Fruit fly (Drosophila melanogaster) whole organism, adult: ENCODE measurements around the gene Lcp65Ac.

Experiments used
- CG11617 ChIP-seq: fragments of 200-800 bp; sonication (Bioruptor generic); optimal IDR thresholded peaks from 2 replicates; lab custom pipeline; 2017; ENCODE audit warnings: mild to moderate bottlenecking, missing biosample characterization, missing genetic modification reagents, missing genetic modification characterization
- CG12768 ChIP-seq: fragments of 200-800 bp; sonication (Bioruptor generic); optimal IDR thresholded peaks from 2 replicates; lab custom pipeline; 2017; ENCODE audit warnings: missing biosample characterization, missing genetic modification characterization, mild to moderate bottlenecking, moderate library complexity, missing genetic modification reagents
- CG14711 ChIP-seq: fragments of 200-800 bp; sonication (Bioruptor generic); optimal IDR thresholded peaks from 2 replicates; lab custom pipeline; 2018; ENCODE audit warnings: missing biosample characterization, mild to moderate bottlenecking, missing genetic modification characterization, moderate library complexity
- CG1620 ChIP-seq: fragments of 200-800 bp; sonication (Bioruptor generic); optimal IDR thresholded peaks from 2 replicates; lab custom pipeline; 2016; ENCODE audit warnings: missing biosample characterization, missing genetic modification characterization
- CG33017 ChIP-seq: fragments of 200-800 bp; sonication (Bioruptor generic); optimal IDR thresholded peaks from 2 replicates; lab custom pipeline; 2018; ENCODE audit warnings: missing biosample characterization, mild to moderate bottlenecking, missing genetic modification characterization, moderate library complexity
- CG5204 ChIP-seq: fragments of 200-800 bp; sonication (Bioruptor generic); optimal IDR thresholded peaks from 2 replicates; lab custom pipeline; 2016; ENCODE audit warnings: missing biosample characterization, missing genetic modification characterization
- CG7045 ChIP-seq: fragments of 200-800 bp; sonication (Bioruptor generic); optimal IDR thresholded peaks from 2 replicates; lab custom pipeline; 2017; ENCODE audit warnings: missing biosample characterization, mild to moderate bottlenecking, missing genetic modification characterization
- CG7101 ChIP-seq: fragments of 200-800 bp; sonication (Bioruptor generic); optimal IDR thresholded peaks from 2 replicates; lab custom pipeline; 2018; ENCODE audit warnings: missing biosample characterization, mild to moderate bottlenecking, missing genetic modification characterization, moderate library complexity
- Clk ChIP-seq: fragments of 200-800 bp; sonication (Bioruptor generic); optimal IDR thresholded peaks from 2 replicates; lab custom pipeline; 2017; ENCODE audit warnings: missing biosample characterization, missing genetic modification characterization
- Crg-1 ChIP-seq: fragments of 200-800 bp; sonication (Bioruptor generic); optimal IDR thresholded peaks from 2 replicates; lab custom pipeline; 2016; ENCODE audit warnings: missing biosample characterization, missing genetic modification characterization
- Hr96 ChIP-seq: fragments of 200-800 bp; sonication (Bioruptor generic); optimal IDR thresholded peaks from 2 replicates; lab custom pipeline; 2016; ENCODE audit warnings: missing biosample characterization, missing genetic modification characterization
- Mnt ChIP-seq: fragments of 200-800 bp; sonication (Bioruptor generic); optimal IDR thresholded peaks from 2 replicates; lab custom pipeline; 2016; ENCODE audit warnings: missing biosample characterization, mild to moderate bottlenecking, missing genetic modification characterization
- bab1 ChIP-seq: fragments of 200-800 bp; sonication (Bioruptor generic); optimal IDR thresholded peaks from 3 replicates; lab custom pipeline; 2019; ENCODE audit warnings: missing biosample characterization, mild to moderate bottlenecking, missing genetic modification characterization, moderate library complexity
- cic ChIP-seq: fragments of 200-800 bp; sonication (Bioruptor generic); optimal IDR thresholded peaks from 2 replicates; lab custom pipeline; 2017; ENCODE audit warnings: missing biosample characterization, mild to moderate bottlenecking, missing genetic modification characterization, moderate library complexity
- cnc ChIP-seq, 2 experiments: fragments of >200 bp; optimal IDR thresholded peaks; 2 replicates each; lab custom pipeline; 2017
- kay ChIP-seq: fragments of 200-800 bp; sonication (Bioruptor generic); peaks from one replicate; lab custom pipeline; 2016; ENCODE audit warnings: missing biosample characterization, missing genetic modification characterization, borderline replicate concordance
- ovo ChIP-seq: fragments of 200-800 bp; sonication (Bioruptor generic); optimal IDR thresholded peaks from 2 replicates; lab custom pipeline; 2016; ENCODE audit warnings: missing biosample characterization, missing genetic modification characterization
- pad ChIP-seq: fragments of 200-800 bp; sonication (Bioruptor generic); optimal IDR thresholded peaks from 3 replicates; lab custom pipeline; 2017; ENCODE audit warnings: missing biosample characterization, missing genetic modification characterization, mild to moderate bottlenecking, moderate library complexity, missing genetic modification reagents
- tj ChIP-seq: fragments of 200-800 bp; sonication (Bioruptor generic); optimal IDR thresholded peaks from 3 replicates; lab custom pipeline; 2017; ENCODE audit warnings: missing biosample characterization, mild to moderate bottlenecking, missing genetic modification characterization, moderate library complexity
- toe ChIP-seq: fragments of 200-800 bp; sonication (Bioruptor generic); optimal IDR thresholded peaks from 2 replicates; lab custom pipeline; 2016; ENCODE audit warnings: missing biosample characterization, missing genetic modification characterization

The Lcp65Ac gene

DNA sequence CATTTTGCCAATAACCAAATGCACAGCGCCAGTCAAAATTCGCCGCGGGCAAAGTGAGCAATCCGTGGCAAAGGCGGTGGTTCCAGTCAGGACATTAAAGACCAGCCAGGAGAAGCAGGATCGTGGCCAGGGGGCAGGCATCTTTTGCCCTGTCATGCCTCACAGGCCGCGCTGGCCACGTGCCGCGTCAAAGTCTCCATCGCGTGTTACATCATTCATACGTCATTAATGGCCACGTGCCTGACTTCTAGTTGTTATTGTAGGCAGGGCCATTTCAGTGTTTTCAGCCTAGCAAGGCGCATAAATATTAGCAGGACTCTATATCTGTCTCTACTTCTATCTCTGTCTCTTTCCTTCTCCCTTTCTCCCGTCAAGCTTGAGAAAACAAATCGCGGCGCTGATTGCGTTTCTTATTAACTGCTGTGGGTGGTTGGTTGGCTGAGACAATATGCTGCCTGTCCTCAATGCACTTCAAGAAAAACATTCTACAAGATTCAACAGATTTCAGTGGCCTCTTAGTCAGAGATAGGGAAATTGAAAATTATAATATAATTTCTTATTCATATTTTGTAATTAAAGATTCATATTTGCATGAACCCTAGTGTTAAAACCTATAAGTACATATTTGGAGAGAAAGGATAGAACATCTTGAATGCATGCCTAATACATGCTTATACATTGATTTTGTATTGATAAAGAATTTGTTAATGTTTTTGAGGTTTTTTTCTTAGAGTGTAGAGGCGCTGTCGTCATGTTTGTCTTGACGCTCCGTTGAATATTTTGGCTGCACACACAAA, 36.2 kb upstream of the Lcp65Ac start:
- no peak for TF ChIP-seq tj (GFP tag; lab: Kevin White, UChicago)
- TF ChIP-seq CG5204 (GFP tag; lab: Kevin White, UChicago), result no peak
- TF ChIP-seq CG14711 (tag; lab: Kevin White, UChicago), result no peak
- no peak for TF ChIP-seq CG11617 (GFP tag; lab: Kevin White, UChicago)
- no peak for TF ChIP-seq CG7045

DNA sequence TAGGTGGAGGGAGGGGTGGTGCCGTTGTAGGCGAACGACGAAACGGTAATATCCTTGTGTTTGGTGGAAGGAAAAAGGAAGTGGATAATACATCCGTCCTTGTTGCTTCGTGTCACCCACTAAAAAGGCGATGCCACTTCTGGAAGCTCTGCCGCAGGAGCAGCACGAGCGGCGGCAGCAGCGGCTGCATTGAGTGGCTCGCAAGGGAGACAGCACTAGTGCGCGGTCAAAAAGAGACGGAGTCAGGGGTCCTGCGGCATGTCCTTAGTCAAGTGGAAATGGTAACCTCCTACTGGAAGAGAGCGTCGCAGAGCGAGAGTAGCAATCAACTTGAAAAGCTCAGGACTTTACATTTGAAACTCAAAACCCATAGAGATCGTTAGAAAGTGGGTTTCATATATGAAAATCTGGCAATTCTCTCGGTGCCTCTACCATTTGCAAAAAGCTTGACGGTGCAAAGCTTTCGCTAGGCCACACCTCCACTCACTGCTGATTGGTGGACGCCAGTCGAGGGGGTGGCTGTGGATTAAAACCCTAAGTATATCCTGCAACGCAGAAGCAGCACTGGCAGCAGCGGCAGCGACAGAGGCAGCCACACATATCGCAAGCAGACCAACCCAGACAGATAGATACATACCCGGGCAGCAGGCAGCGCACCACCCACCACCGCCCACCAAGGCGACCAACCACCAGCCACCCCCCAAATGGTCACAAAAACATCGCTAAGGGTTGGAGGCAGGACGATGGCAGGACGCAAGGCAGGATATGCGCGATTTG, 33.8 kb upstream of the Lcp65Ac start:
- no peak for TF ChIP-seq CG11617 (GFP tag; lab: Kevin White, UChicago)
- TF ChIP-seq CG7045, result no peak
- no peak for TF ChIP-seq CG33017
- no peak for TF ChIP-seq cic
- no peak for TF ChIP-seq kay (GFP tag; lab: Kevin White, UChicago)
- TF ChIP-seq CG7101, result no peak
- no peak for TF ChIP-seq CG12768 (GFP tag; lab: Kevin White, UChicago)
- TF ChIP-seq Hr96 (GFP tag; lab: Kevin White, UChicago), result no peak
- TF ChIP-seq CG5204 (GFP tag; lab: Kevin White, UChicago), result no peak
- no peak for TF ChIP-seq Mnt (GFP tag; lab: Kevin White, UChicago)
- TF ChIP-seq CG1620 (GFP tag; lab: Kevin White, UChicago), result no peak
- TF ChIP-seq ovo (GFP tag; lab: Kevin White, UChicago), result no peak
- no peak for TF ChIP-seq cnc (optimal IDR thresholded peaks at IDR 0.05; lab: Kevin White, UChicago)

DNA sequence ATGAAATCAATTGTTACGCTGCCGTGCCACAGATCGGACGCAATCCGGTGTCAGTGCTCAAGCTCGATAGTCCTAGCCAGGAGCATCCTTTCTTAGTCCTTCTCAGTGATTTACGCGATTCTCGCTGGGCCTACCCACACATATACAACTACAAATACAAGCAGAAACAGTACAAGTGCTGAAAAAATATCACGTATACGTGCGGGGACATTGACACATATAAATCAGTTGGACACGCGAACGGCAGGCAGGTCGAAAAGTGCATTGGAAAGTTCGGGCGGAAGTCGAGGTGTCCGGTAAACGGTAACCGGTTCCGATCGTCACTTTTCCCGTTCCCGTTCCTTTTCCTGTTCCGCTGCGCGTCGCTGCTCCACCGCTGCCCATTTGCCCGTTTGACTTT, 33.2 kb upstream of the Lcp65Ac start:
- no peak for TF ChIP-seq CG7101
- no peak for TF ChIP-seq cnc (optimal IDR thresholded peaks at IDR 0.05; lab: Kevin White, UChicago)
- no peak for TF ChIP-seq Mnt (GFP tag; lab: Kevin White, UChicago)
- TF ChIP-seq pad (GFP tag; lab: Kevin White, UChicago), result no peak
- TF ChIP-seq toe, result no peak
- TF ChIP-seq CG7045, result no peak
- no peak for TF ChIP-seq CG11617 (GFP tag; lab: Kevin White, UChicago)
- TF ChIP-seq Clk (GFP tag; lab: Kevin White, UChicago), result no peak

DNA sequence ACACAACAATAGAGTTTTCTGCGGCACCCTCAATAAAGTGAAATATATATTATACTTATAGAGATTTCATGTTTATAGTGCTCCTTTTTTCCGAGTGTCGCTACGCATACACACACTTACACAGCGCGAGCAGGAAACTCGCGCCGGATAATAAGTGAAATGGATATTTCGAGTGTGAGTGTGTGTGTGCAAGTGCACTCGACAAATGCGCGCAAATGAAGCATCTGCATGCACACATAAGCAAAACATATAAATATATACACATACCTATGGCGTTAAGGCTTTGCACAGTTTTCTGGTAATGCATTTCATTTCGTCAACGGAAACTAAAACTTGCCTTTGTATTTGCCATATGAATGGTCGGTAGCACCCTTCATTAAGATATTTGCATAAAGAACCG, 29.1 kb upstream of the Lcp65Ac start:
- TF ChIP-seq kay (GFP tag; lab: Kevin White, UChicago), result no peak
- TF ChIP-seq CG14711 (tag; lab: Kevin White, UChicago), result no peak
- no peak for TF ChIP-seq Hr96 (GFP tag; lab: Kevin White, UChicago)
- TF ChIP-seq Crg-1, result no peak
- TF ChIP-seq tj (GFP tag; lab: Kevin White, UChicago), result no peak
- TF ChIP-seq CG12768 (GFP tag; lab: Kevin White, UChicago), result no peak
- no peak for TF ChIP-seq ovo (GFP tag; lab: Kevin White, UChicago)

DNA sequence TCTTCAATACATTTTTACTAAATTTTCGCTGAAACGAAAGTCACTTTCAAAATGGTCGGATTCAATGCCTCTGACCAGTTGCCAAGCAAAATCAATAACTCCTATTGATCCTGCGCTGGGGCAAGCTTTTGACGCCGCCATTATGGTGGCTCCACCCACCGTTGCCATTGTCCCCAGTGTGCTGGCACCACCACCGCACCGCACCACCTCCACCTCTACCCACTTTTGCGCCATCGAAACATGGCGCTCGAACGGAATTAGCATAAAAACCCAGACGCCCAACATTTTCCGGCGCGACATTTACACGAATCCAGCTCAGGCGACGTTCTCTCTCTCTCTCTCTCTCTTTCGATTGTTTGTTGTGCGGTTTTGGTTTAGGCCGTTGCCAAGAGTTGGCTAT, 27.7 kb upstream of the Lcp65Ac start:
- no peak for TF ChIP-seq kay (GFP tag; lab: Kevin White, UChicago)

DNA sequence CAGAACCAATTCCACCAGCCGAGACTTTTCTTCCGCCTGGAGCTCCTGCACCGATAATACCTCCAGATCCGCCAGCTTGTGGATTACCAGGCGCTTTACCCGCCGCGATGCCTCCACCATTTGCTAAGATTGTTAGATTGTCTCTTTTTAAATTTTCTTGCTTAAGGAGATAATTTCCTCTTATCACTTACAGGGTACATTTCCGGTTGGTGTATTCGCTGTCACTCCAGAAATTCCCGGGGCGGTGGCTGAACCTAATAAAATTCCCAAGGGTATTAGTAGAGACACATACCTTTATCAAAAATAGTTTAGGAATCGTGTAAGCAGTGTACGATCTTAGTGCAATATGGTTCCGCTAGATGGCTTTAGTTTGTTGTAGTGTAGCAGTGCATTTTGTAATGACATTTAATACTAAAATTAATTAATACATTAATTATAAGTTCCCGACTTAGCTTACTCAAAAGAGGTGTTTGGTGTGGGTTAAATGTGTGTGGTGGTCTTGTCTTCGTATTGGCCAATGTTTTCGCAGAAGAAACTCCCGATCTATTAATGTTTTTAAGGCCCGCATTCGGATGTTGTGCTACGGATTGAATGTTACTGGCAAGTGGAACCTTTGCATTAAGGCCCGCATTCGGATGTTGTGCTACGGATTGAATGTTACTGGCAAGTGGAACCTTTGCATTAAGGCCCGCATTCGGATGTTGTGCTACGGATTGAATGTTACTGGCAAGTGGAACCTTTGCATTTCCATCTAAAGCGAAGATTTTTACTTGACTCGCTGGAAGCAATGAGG, 19.8 kb upstream of the Lcp65Ac start:
- TF ChIP-seq CG33017 (no peak), toe (peak; percentile 12), CG7101 (no peak), cnc (optimal IDR thresholded peaks at IDR 0.05; lab: Kevin White, UChicago) (no peak), Hr96 (GFP tag; lab: Kevin White, UChicago) (peak; percentile 47), CG14711 (tag; lab: Kevin White, UChicago) (no peak), CG5204 (GFP tag; lab: Kevin White, UChicago) (no peak), CG7045 (peak; percentile 20), Mnt (GFP tag; lab: Kevin White, UChicago) (no peak), tj (GFP tag; lab: Kevin White, UChicago) (no peak), Clk (GFP tag; lab: Kevin White, UChicago) (no peak), bab1 (GFP tag; lab: Kevin White, UChicago) (no peak)

DNA sequence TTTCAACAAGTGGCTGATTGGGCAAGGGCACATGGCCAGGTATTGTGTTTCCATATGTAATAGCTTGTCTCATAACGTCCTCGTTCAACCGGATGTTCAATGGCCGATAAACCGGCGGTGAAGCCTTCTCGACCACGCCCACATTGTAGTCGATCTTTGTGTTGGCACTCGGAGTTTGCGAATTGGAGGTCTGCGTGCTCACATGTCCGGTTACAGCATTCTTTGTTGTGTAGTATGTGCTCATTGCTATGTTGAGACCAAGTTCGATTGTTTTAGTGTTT, 19.3 kb upstream of the Lcp65Ac start:
- TF ChIP-seq cic (no peak), CG1620 (GFP tag; lab: Kevin White, UChicago) (no peak), CG12768 (GFP tag; lab: Kevin White, UChicago) (no peak), Crg-1 (no peak), CG7101 (no peak), bab1 (GFP tag; lab: Kevin White, UChicago) (no peak), kay (GFP tag; lab: Kevin White, UChicago) (no peak), CG14711 (tag; lab: Kevin White, UChicago) (no peak), tj (GFP tag; lab: Kevin White, UChicago) (no peak), CG7045 (no peak), cnc (optimal IDR thresholded peaks at IDR 0.05; lab: Kevin White, UChicago) (no peak), Mnt (GFP tag; lab: Kevin White, UChicago) (no peak), CG5204 (GFP tag; lab: Kevin White, UChicago) (no peak), pad (GFP tag; lab: Kevin White, UChicago) (no peak), ovo (GFP tag; lab: Kevin White, UChicago) (no peak), Clk (GFP tag; lab: Kevin White, UChicago) (no peak), CG11617 (GFP tag; lab: Kevin White, UChicago) (no peak), CG33017 (no peak), toe (no peak)
